Fruit fly (Drosophila melanogaster) ovary, adult (tissue): Measurements from ENCODE around the gene qtc.

Source experiments
- CG17801 ChIP-seq: fragments of 200-800 bp; optimal IDR thresholded peaks from 2 replicates; lab custom pipeline; 2019; ENCODE audit warnings: missing biosample characterization, mild to moderate bottlenecking, missing genetic modification characterization, moderate library complexity; ENCODE audit not compliant: partially characterized antibody

The qtc gene

DNA sequence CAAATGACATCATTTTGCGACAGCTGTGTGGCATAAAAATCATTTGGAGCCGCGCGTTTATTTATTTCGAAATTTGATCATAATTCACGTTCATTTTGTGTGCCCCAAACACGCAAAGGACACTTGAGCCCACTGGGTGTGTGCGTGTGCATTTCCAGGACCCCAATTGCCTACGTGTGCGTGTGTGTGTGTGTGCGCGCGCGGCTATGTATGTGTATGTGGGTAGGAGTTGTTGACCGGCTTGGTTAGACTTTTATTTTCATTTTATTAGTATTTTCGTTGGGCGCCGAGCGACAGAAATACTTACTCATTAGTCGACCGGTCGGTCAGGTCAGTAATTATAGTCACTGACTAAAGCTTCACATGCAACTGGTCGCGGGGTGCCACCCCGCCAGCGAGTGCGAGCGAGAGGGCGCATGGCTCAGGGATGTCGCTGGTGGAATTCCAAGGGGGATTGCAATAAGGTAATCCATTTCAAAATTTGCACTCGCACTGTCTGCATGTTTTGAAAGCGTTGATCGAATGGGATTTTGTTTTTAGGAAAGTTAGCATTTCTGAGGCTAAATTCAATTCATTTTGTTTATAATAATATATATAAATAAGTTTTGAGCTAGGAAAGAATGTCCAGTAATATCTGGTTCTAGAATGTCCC, 17.0 kb upstream of the qtc start:
- no peak for TF ChIP-seq CG17801

DNA sequence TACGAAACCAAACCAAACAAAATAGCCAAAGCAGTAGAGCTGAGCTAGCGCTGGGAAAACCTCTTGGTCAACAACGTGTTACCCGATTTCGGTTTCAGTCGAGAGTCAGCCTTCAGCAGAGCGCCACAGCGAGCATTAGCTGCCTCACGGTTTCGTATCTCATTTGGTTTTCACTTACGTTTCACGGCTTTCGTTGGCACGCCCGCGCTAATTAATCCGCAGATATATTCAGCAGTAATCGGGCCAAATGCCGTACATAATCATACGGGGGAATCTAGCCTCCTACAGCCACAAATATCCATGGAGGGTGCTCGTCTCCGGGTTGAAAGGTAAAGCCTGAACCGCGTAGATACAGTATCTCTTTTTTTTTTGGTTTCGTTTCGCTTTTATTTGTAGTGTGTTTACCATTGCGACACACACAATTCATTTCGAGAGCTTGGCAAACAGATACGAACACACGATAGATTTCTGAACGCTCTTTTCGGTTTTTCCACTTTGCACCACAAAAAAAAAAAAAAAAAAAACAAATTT, 16.2 kb upstream of the qtc start, which contains the start of gene CG31650:
Gene CG31650, minus strand, starts transcription at position 352 of the 531 bp plus-strand sequence.
- TF ChIP-seq CG17801: no peak

- no peak for TF ChIP-seq CG17801
Measured at dm6 chr2L:5044892-5045619, 15.6 kb upstream of the qtc start.

DNA sequence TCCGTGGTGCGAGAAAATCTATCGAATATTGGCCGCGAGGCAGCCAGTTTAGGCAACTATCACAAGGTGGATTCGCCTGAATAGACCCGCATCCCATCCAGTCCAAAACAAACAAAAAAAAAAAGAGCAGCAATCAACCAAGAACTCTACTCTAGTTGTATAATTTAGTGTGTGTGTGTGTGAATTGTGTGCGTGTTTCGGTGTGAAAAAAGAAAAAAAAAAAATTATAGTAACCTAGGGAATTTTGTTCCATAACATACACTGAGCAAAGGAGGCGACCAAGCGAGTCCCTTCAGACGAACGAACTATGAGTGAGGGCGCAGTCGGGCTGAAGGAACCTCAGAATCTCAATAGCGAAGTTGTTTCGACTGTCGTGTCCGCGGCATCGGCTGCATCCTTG, 14.4 kb upstream of the qtc start:
- no peak for TF ChIP-seq CG17801

dm6 chr2L:5049974-5050373, 10.6 kb upstream of the qtc start:
- no peak for TF ChIP-seq CG17801

DNA sequence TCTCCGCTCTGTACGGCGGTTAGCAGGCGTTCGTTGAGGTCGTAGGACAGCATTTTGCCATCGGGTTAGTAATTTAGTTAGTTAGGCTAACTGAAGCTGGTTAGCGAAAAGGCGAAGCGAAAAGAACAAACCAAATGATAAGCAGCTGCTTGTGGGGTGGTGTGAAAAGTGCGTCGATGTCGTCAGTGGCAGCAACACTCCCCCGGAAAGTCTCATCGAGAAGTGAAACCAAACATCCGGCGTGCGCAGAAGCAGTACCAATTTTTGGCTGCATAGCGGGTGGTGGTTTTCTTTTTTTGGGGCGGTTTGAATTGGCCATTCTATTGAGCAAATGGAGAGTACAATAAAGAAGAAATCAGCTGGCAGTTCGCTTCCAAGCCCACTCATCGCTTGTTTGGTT, 9.8 kb upstream of the qtc start, which contains the start of gene CG9121:
Gene CG9121, minus strand, starts transcription at position 238 of the 400 bp plus-strand sequence.
- no peak for TF ChIP-seq CG17801

dm6 chr2L:5052367-5052914, 8.2 kb upstream of the qtc start, which contains the start of gene senju:
senju (plus strand) TSS chr2L:5052843.
- peak; percentile 76 for TF ChIP-seq CG17801

DNA sequence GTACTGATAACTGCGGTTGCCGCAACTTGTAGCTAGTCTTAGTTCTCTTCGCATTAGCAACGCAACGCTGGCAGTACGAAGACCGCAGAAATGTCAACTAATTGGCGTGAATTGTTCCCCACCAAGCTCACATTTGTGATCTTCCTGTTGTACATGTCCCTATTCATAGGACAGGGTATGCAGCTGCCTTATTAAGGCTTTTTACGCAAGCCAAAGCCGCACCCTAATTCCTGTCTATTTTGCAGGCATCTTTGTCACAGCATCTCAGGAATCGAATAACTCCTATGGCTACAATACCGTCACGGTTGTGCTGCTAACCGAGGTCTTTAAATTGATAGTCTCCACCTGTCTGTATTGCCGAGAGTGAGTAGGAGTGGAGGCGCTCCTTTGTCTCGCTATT, 7.6 kb upstream of the qtc start, which contains the start of gene eIF3h:
Gene eIF3h, minus strand, starts transcription at position 101 of the 400 bp plus-strand sequence.
- no peak for TF ChIP-seq CG17801

DNA sequence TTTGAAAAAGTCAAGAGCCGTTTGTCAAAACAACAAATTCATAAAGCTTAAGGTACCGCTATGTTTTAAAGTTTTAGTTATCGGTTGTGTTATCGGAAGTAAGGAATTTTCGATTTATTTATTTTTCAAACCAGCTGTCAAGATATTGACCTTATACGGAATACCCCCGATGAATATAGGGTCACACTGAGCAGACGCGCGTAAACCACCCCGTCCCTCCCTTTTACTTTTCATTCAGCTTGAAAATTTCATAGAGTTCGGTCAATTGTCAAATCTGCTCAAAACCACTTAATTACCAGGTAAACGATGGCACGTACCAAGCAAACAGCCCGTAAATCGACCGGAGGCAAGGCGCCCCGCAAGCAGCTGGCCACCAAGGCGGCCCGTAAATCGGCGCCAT, 5.7 kb upstream of the qtc start, which contains the start of the genes CG14036 and His3.3A:
Gene CG14036, minus strand, starts transcription at position 64 of the 400 bp plus-strand sequence.
Gene His3.3A, plus strand, starts transcription at position 106 of the 400 bp plus-strand sequence.
- peak; percentile 35 for TF ChIP-seq CG17801

DNA sequence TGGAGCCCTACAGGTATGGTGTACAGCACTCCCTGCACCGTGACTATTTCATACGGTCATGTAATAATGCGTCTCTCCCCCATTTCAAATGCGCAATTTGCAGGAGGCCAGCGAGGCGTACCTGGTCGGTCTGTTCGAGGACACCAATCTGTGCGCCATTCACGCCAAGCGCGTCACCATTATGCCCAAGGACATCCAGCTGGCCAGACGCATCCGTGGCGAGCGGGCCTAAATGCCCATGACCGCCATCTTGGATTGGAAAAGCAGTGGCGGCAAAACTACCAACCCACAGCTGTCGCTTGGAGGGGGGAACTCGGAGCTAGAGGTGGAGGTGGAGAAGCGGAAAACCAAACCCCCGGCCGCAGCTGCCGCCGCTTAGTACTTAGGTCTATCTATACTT, 5.1 kb upstream of the qtc start:
- no peak for TF ChIP-seq CG17801

- no peak for TF ChIP-seq CG17801
Measured at dm6 chr2L:5058094-5058493, 2.5 kb upstream of the qtc start, which contains the start of gene Nepl3. Nepl3 (minus strand) TSS chr2L:5058248.

- TF ChIP-seq CG17801: peak; percentile 61
Measured at dm6 chr2L:5059645-5060254, 865 bp upstream of the qtc start, which contains the start of gene Rpn11. Rpn11 (minus strand) TSS chr2L:5059790.

dm6 chr2L:5060952-5061478, 400 bp downstream of the qtc start:
- TF ChIP-seq CG17801: no peak

DNA sequence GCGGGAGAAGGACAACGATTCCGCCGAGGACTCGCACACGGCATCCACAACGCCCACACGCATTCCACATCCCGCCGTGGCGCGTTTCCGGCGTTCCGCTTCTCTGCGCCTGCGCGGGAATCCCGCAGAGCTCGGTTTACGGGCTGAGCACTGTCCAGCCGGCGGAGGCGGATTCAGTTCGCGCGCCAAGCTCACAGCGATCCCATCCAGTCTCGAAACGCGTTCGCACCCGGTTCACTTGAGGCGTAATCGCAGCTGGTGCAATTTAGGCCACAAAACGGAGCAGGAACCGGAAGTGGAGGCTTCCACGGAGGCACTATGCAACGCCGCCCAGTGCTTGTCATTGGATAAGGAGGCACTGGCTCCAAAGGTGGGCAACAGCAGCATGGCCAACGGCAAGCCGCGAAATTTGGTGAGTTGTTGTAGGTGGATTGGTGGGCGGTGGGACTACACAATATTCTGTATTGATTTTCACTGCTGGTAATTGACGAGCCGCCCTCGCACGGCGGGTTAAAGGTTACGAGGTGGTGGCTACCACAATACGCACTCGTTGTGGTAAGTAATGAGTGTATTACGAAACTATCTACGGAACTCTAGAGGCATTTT, 2.3 kb downstream of the qtc start:
- TF ChIP-seq CG17801: no peak

- no peak for TF ChIP-seq CG17801
Measured at dm6 chr2L:5063936-5064335, 3.3 kb downstream of the qtc start.
